Fruit fly (Drosophila melanogaster): Measurements from ENCODE around the gene CG43127.

DNA sequence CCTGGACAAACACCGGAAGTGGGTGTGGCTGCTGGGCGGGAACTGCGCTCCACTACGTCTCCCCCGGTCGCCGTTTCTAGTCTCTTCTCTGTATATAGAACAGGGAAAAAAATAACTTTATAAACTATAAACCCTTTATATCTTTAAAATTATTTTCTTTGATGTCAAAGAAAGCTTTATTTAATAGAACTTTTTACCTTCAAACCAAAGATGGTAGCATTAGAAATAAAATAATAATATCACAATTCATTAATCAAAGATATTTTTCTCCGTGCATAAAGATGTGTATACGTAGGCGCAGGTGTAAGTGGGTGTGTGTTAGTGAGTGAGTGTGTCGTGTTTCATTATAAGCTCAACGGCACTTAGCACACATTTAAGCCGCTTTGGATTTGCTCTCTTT is 25.9 kb downstream of the CG43127 start:
- TF ChIP-seq OdsH (GFP tag; optimal IDR thresholded peaks at IDR 0.05) (no peak), CG32264 (GFP tag; optimal IDR thresholded peaks at IDR 0.05) (no peak), Dfd (GFP tag; optimal IDR thresholded peaks at IDR 0.05) (no peak), rgr (GFP tag; optimal IDR thresholded peaks at IDR 0.05) (no peak), Dif (GFP tag; optimal IDR thresholded peaks at IDR 0.05; ENCODE audit: partially characterized antibody) (no peak), usp (GFP tag; optimal IDR thresholded peaks at IDR 0.05) (no peak), psq (GFP tag; optimal IDR thresholded peaks at IDR 0.05) (no peak), Hnf4 (GFP tag; optimal IDR thresholded peaks at IDR 0.05) (no peak), Vsx2 (GFP tag; optimal IDR thresholded peaks at IDR 0.05; ENCODE audit: partially characterized antibody) (no peak), dmrt93B (GFP tag; optimal IDR thresholded peaks at IDR 0.05) (no peak), Mio (GFP tag; optimal IDR thresholded peaks at IDR 0.05) (no peak), ey (GFP tag; optimal IDR thresholded peaks at IDR 0.05) (no peak)
